Fruit fly (Drosophila melanogaster): Measurements from ENCODE around the gene CG31088.

Gene CG31088

DNA sequence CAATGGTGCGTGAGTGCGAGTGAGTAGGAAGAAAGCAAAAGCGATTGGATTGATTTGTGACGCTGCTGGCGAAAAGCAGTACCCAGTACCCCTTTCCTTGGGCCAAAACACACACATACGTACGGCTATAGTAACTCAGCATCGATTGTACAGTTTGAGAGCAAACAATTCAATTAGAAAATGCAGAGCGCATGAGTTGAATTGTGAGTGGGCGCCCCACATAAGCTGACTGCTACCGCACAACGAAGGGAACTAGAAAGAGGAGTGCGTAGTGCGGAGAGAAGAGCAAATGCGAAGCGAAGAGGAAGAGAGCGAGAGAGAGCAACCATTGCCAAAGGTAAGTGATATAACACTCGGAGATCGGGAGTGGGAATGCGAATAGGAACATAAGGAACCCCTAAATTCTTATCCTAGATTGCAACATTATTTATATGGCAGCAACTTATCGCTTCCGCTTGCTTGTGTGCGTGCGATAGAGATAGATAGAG lies 22.8 kb upstream of the CG31088 start (continued):
- no peak for TF ChIP-seq Side (GFP tag; optimal IDR thresholded peaks at IDR 0.05)
- peak; percentile 35 for TF ChIP-seq CG8924 (tag; optimal IDR thresholded peaks at IDR 0.05)
- TF ChIP-seq amos (GFP tag; IDR thresholded peaks at IDR 0.05; ENCODE audit: partially characterized antibody) = no peak
- TF ChIP-seq Hey (tag; optimal IDR thresholded peaks at IDR 0.05) = peak; percentile 29
- TF ChIP-seq wdn (GFP tag; IDR thresholded peaks at IDR 0.05) = no peak
- TF ChIP-seq CG2116 (GFP tag; optimal IDR thresholded peaks at IDR 0.05) = no peak
- no peak for TF ChIP-seq toy (GFP tag; IDR thresholded peaks at IDR 0.05)
- TF ChIP-seq NC2β (GFP tag; optimal IDR thresholded peaks at IDR 0.05) = no peak
- peak; percentile 38 for TF ChIP-seq CG6854 (GFP tag; optimal IDR thresholded peaks at IDR 0.05)
- TF ChIP-seq btn (GFP tag; optimal IDR thresholded peaks at IDR 0.05) = no peak
- TF ChIP-seq CG1792 (GFP tag; optimal IDR thresholded peaks at IDR 0.05) = no peak
- TF ChIP-seq CG8089 (GFP tag; optimal IDR thresholded peaks at IDR 0.05) = peak; percentile 2
- TF ChIP-seq CG13624 (GFP tag; optimal IDR thresholded peaks at IDR 0.05) = peak; percentile 51
- no peak for TF ChIP-seq BtbVII (GFP tag; optimal IDR thresholded peaks at IDR 0.05)
- TF ChIP-seq pita (GFP tag; optimal IDR thresholded peaks at IDR 0.05) = no peak
- TF ChIP-seq Kr (GFP tag; optimal IDR thresholded peaks at IDR 0.05) = peak; percentile 19
- TF ChIP-seq lab (GFP tag; optimal IDR thresholded peaks at IDR 0.05) = peak; percentile 29
- peak; percentile 30 for TF ChIP-seq CG12071 (GFP tag; optimal IDR thresholded peaks at IDR 0.05)
- TF ChIP-seq CG32532 (GFP tag; IDR thresholded peaks at IDR 0.05) = no peak
- TF ChIP-seq CG2712 (tag; optimal IDR thresholded peaks at IDR 0.05) = peak; percentile 18
- peak; percentile 99 for TF ChIP-seq Trl (optimal IDR thresholded peaks at IDR 0.05)
- peak; percentile 82 for TF ChIP-seq Trl (GFP tag; optimal IDR thresholded peaks at IDR 0.05)
- peak; percentile 47 for TF ChIP-seq nom (GFP tag; optimal IDR thresholded peaks at IDR 0.05)
- no peak for TF ChIP-seq CG6689 (GFP tag; IDR thresholded peaks at IDR 0.05)
- peak in 1 of 2 experiments; percentile 37 for TF ChIP-seq tll (GFP tag; optimal IDR thresholded peaks at IDR 0.05)
- no peak for TF ChIP-seq CG1602 (GFP tag; optimal IDR thresholded peaks at IDR 0.05)
- TF ChIP-seq stwl (tag; optimal IDR thresholded peaks at IDR 0.05) = peak; percentile 47
- TF ChIP-seq CG12299 (tag; optimal IDR thresholded peaks at IDR 0.05) = peak; percentile 39
- TF ChIP-seq HLHmδ (GFP tag; optimal IDR thresholded peaks at IDR 0.05) = peak; percentile 18
- no peak for TF ChIP-seq CG18619 (GFP tag; optimal IDR thresholded peaks at IDR 0.05)
- TF ChIP-seq emc (GFP tag; optimal IDR thresholded peaks at IDR 0.05) = no peak
- no peak for TF ChIP-seq CG11695 (GFP tag; IDR thresholded peaks at IDR 0.05)
- peak; percentile 100 for TF ChIP-seq psq (GFP tag; optimal IDR thresholded peaks at IDR 0.05)
- no peak for TF ChIP-seq Spps (tag; optimal IDR thresholded peaks at IDR 0.05)
- no peak for TF ChIP-seq Hr51 (GFP tag; optimal IDR thresholded peaks at IDR 0.05)
- TF ChIP-seq unpg (GFP tag; optimal IDR thresholded peaks at IDR 0.05) = no peak
- no peak for TF ChIP-seq CG7556 (GFP tag; optimal IDR thresholded peaks at IDR 0.05)
- TF ChIP-seq CG5953 (GFP tag; IDR thresholded peaks at IDR 0.05) = no peak
- TF ChIP-seq Ada2b (GFP tag; IDR thresholded peaks at IDR 0.05) = no peak
- TF ChIP-seq ATbp (GFP tag; optimal IDR thresholded peaks at IDR 0.05) = peak; percentile 11
- peak; percentile 2 for TF ChIP-seq B-H2 (GFP tag; optimal IDR thresholded peaks at IDR 0.05)
- TF ChIP-seq Dbx (GFP tag; IDR thresholded peaks at IDR 0.05) = no peak
- no peak for TF ChIP-seq chm (GFP tag; IDR thresholded peaks at IDR 0.05)
- TF ChIP-seq mirr (GFP tag; optimal IDR thresholded peaks at IDR 0.05) = peak; percentile 25
- TF ChIP-seq CG4328 (GFP tag; optimal IDR thresholded peaks at IDR 0.05) = peak; percentile 13
- TF ChIP-seq sd (tag; optimal IDR thresholded peaks at IDR 0.05) = peak; percentile 38
- peak; percentile 71 for TF ChIP-seq exex (tag; optimal IDR thresholded peaks at IDR 0.05)
- TF ChIP-seq CG42726 (GFP tag; IDR thresholded peaks at IDR 0.05; ENCODE audit: partially characterized antibody) = no peak
- TF ChIP-seq sens (GFP tag) = peak; percentile 21
- no peak for TF ChIP-seq CG2199 (GFP tag; IDR thresholded peaks at IDR 0.05)
- TF ChIP-seq croc (GFP tag; conservative IDR thresholded peaks at IDR 0.05) = no peak
